Worm (Caenorhabditis elegans): ENCODE measurements around the gene zipt-13.

- TF ChIP-seq bed-2 (GFP tag; IDR thresholded peaks at IDR 0.05) (no peak), ekl-4 (GFP tag; IDR thresholded peaks at IDR 0.05) (no peak), lin-35 (GFP tag; optimal IDR thresholded peaks at IDR 0.05) (no peak), nfyb-1 (GFP tag; IDR thresholded peaks at IDR 0.05) (no peak), mel-28 (tag; optimal IDR thresholded peaks at IDR 0.05; ENCODE audit: borderline replicate concordance) (no peak), snpc-4 (GFP tag; optimal IDR thresholded peaks at IDR 0.05) (no peak), snpc-4 (tag; optimal IDR thresholded peaks at IDR 0.05) (no peak), F52B5.7 (tag; optimal IDR thresholded peaks at IDR 0.05) (no peak), unc-62 (GFP tag; optimal IDR thresholded peaks at IDR 0.05) (no peak), mcd-1 (GFP tag; IDR thresholded peaks at IDR 0.05) (no peak)
Observed at ce11 chrX:10227217-10227616, 9.5 kb downstream of the zipt-13 start.

Data from whole organism, young adult.